Worm (Caenorhabditis elegans): ENCODE measurements around the gene cec-2.

- TF ChIP-seq F52B5.7 (tag; optimal IDR thresholded peaks at IDR 0.05): no peak
- TF ChIP-seq pha-4 (tag; optimal IDR thresholded peaks at IDR 0.05): no peak
- TF ChIP-seq ztf-18 (tag; optimal IDR thresholded peaks at IDR 0.05): no peak
- no peak for TF ChIP-seq snpc-4 (GFP tag; optimal IDR thresholded peaks at IDR 0.05)
- no peak for TF ChIP-seq snpc-4 (tag; optimal IDR thresholded peaks at IDR 0.05)
- no peak for TF ChIP-seq B0336.3 (GFP tag; IDR thresholded peaks at IDR 0.05)
- no peak for TF ChIP-seq ztf-22 (GFP tag; optimal IDR thresholded peaks at IDR 0.05)
Measured at ce11 chrIV:1167352-1167751, 3.2 kb upstream of the cec-2 start.
